Fruit fly (Drosophila melanogaster) whole organism, embryonic: ENCODE results near the gene Src64B.

Experiments
- Awh ChIP-seq: fragments of 200-800 bp; sonication (Bioruptor generic); IDR thresholded peaks from 2 replicates; pipeline ENCODE4, ENCODE4 v1.3.6; 2022; ENCODE audit warnings: missing biosample characterization, missing genetic modification characterization
- CG11247 ChIP-seq: fragments of 200-800 bp; sonication (Bioruptor generic); IDR thresholded peaks from 2 replicates; pipeline ENCODE4 v1.3.6; 2022; ENCODE audit warnings: missing biosample characterization, missing genetic modification characterization
- CG11504 ChIP-seq: fragments of 200-800 bp; sonication (Bioruptor generic); optimal IDR thresholded peaks from 3 replicates; lab custom pipeline; 2019; ENCODE audit warnings: missing biosample characterization, mild to moderate bottlenecking, missing genetic modification characterization, moderate library complexity
- CG11696 ChIP-seq: fragments of 200-800 bp; sonication (Bioruptor generic); IDR thresholded peaks from 2 replicates; pipeline ENCODE4 v1.3.6; 2022; ENCODE audit warnings: missing biosample characterization, missing genetic modification characterization
- CG12071 ChIP-seq: fragments of 200-800 bp; sonication (Bioruptor generic); optimal IDR thresholded peaks from 3 replicates; lab custom pipeline; 2018; ENCODE audit warnings: missing biosample characterization, mild to moderate bottlenecking, missing genetic modification characterization
- CG14860 ChIP-seq: fragments of 200-800 bp; sonication (Bioruptor generic); IDR thresholded peaks from 3 replicates; pipeline ENCODE4 v1.3.6; 2022; ENCODE audit warnings: missing biosample characterization, missing genetic modification characterization; ENCODE audit not compliant: partially characterized antibody
- CG18262 ChIP-seq: fragments of 200-800 bp; optimal IDR thresholded peaks from 3 replicates; lab custom pipeline; 2019; ENCODE audit warnings: missing biosample characterization, mild to moderate bottlenecking, missing genetic modification characterization, moderate library complexity
- CG2116 ChIP-seq: fragments of 200-800 bp; sonication (Bioruptor generic); optimal IDR thresholded peaks from 3 replicates; lab custom pipeline; 2018; ENCODE audit warnings: missing biosample characterization, mild to moderate bottlenecking, missing genetic modification characterization
- CG2202 ChIP-seq: fragments of 200-800 bp; sonication (Bioruptor generic); optimal IDR thresholded peaks from 2 replicates; lab custom pipeline; 2018; ENCODE audit warnings: missing biosample characterization, mild to moderate bottlenecking, missing genetic modification characterization
- CG2712 ChIP-seq: fragments of 200-800 bp; optimal IDR thresholded peaks from 3 replicates; lab custom pipeline; 2019; ENCODE audit warnings: missing biosample characterization, mild to moderate bottlenecking, missing genetic modification characterization, moderate library complexity
- CG30020 ChIP-seq: fragments of 200-800 bp; optimal IDR thresholded peaks from 2 replicates; lab custom pipeline; 2019; ENCODE audit warnings: missing biosample characterization, mild to moderate bottlenecking, missing genetic modification characterization, moderate library complexity
- CG32772 ChIP-seq: fragments of 200-800 bp; sonication (Bioruptor generic); IDR thresholded peaks from 2 replicates; pipeline ENCODE4 v1.3.6; 2022; ENCODE audit warnings: missing biosample characterization, missing genetic modification characterization
- CG34422 ChIP-seq: fragments of 200-800 bp; sonication (Bioruptor generic); IDR thresholded peaks from 3 replicates; pipeline ENCODE4 v1.3.6; 2022; ENCODE audit warnings: missing biosample characterization, missing genetic modification characterization
- CG3838 ChIP-seq: fragments of 200-800 bp; sonication (Bioruptor generic); optimal IDR thresholded peaks from 3 replicates; lab custom pipeline; 2016; ENCODE audit warnings: missing biosample characterization, missing genetic modification characterization
- CG5180 ChIP-seq: fragments of 200-800 bp; sonication (Bioruptor generic); optimal IDR thresholded peaks from 3 replicates; lab custom pipeline; 2017; ENCODE audit warnings: missing biosample characterization, missing genetic modification characterization, mild to moderate bottlenecking, moderate library complexity, missing genetic modification reagents
- Dip3 ChIP-seq: fragments of 200-800 bp; sonication (Bioruptor generic); optimal IDR thresholded peaks from 3 replicates; lab custom pipeline; 2016; ENCODE audit warnings: missing biosample characterization, missing genetic modification characterization
- HHEX ChIP-seq: fragments of 200-800 bp; sonication (Bioruptor generic); optimal IDR thresholded peaks from 3 replicates; lab custom pipeline; 2017; ENCODE audit warnings: missing biosample characterization, mild to moderate bottlenecking, missing genetic modification characterization, missing genetic modification reagents
- Hand ChIP-seq: fragments of 200-800 bp; sonication (Bioruptor generic); optimal IDR thresholded peaks from 2 replicates; lab custom pipeline; 2017; ENCODE audit warnings: mild to moderate bottlenecking, missing biosample characterization, missing genetic modification reagents, missing genetic modification characterization
- Hr51 ChIP-seq, 2 experiments: fragments of 200-800 bp; sonication (Bioruptor generic); optimal IDR thresholded peaks; 2 replicates in 1 of 2; 3 replicates in 1 of 2; lab custom pipeline; 2016 to 2018; ENCODE audit warnings: missing biosample characterization in 2 of 2, missing genetic modification characterization in 2 of 2, mild to moderate bottlenecking in 1 of 2, moderate library complexity in 1 of 2
- Hr78 ChIP-seq, 2 experiments: fragments of 200-800 bp in 1 of 2; fragments of >200 bp in 1 of 2; sonication (Bioruptor generic) in 1 of 2; optimal IDR thresholded peaks; 2 replicates each; lab custom pipeline; 2017 to 2019; ENCODE audit warnings: missing biosample characterization in 2 of 2, missing genetic modification characterization in 2 of 2, mild to moderate bottlenecking in 1 of 2, moderate library complexity in 1 of 2
- Meics ChIP-seq: fragments of 200-800 bp; sonication (Bioruptor generic); optimal IDR thresholded peaks from 2 replicates; lab custom pipeline; 2017; ENCODE audit warnings: missing biosample characterization, mild to moderate bottlenecking, missing genetic modification characterization
- NC2α ChIP-seq: fragments of 200-800 bp; sonication (Bioruptor generic); optimal IDR thresholded peaks from 2 replicates; lab custom pipeline; 2016; ENCODE audit warnings: missing biosample characterization, missing genetic modification characterization
- Oaz ChIP-seq: fragments of 200-800 bp; sonication (Bioruptor generic); IDR thresholded peaks from 2 replicates; pipeline ENCODE4 v1.3.6; 2022; ENCODE audit warnings: missing biosample characterization, missing genetic modification characterization
- PHDP ChIP-seq: fragments of 200-800 bp; sonication (Bioruptor generic); optimal IDR thresholded peaks from 3 replicates; lab custom pipeline; 2018; ENCODE audit warnings: missing biosample characterization, mild to moderate bottlenecking, missing genetic modification characterization, moderate library complexity
- Pdp1 ChIP-seq, 2 experiments: fragments of 200-800 bp; sonication (Bioruptor generic); optimal IDR thresholded peaks; 3 replicates each; lab custom pipeline; 2016; ENCODE audit warnings: missing biosample characterization in 2 of 2, missing genetic modification characterization in 2 of 2, mild to moderate bottlenecking in 1 of 2, moderate library complexity in 1 of 2
- Ptx1 ChIP-seq: fragments of 200-800 bp; sonication (Bioruptor generic); IDR thresholded peaks from 2 replicates; pipeline ENCODE4 v1.3.6; 2022; ENCODE audit warnings: missing biosample characterization, missing genetic modification characterization
- Sox102F ChIP-seq: fragments of 200-800 bp; sonication (Bioruptor generic); optimal IDR thresholded peaks from 2 replicates; lab custom pipeline; 2018; ENCODE audit warnings: missing biosample characterization, mild to moderate bottlenecking, missing genetic modification characterization, moderate library complexity
- Spps ChIP-seq: fragments of 200-800 bp; sonication (Bioruptor generic); optimal IDR thresholded peaks from 2 replicates; lab custom pipeline; 2018; ENCODE audit warnings: missing biosample characterization, mild to moderate bottlenecking, missing genetic modification characterization
- Trl ChIP-seq, 3 experiments: fragments of >200 bp in 2 of 3; fragments of 200-800 bp in 1 of 3; sonication (Bioruptor generic) in 1 of 3; optimal IDR thresholded peaks; 2 replicates in 1 of 3; 3 replicates in 2 of 3; lab custom pipeline; 2016 to 2017; ENCODE audit warnings: missing biosample characterization in 1 of 3, missing genetic modification characterization in 1 of 3
- ab ChIP-seq: fragments of 200-800 bp; sonication (Bioruptor generic); optimal IDR thresholded peaks from 2 replicates; lab custom pipeline; 2016; ENCODE audit warnings: missing biosample characterization, missing genetic modification characterization
- br ChIP-seq: fragments of >200 bp; optimal IDR thresholded peaks from 2 replicates; lab custom pipeline; 2017
- crc ChIP-seq: fragments of 200-800 bp; sonication (Bioruptor generic); optimal IDR thresholded peaks from 2 replicates; lab custom pipeline; 2016; ENCODE audit warnings: missing biosample characterization, missing genetic modification characterization
- dan ChIP-seq: fragments of 200-800 bp; sonication (Bioruptor generic); IDR thresholded peaks from 2 replicates; pipeline ENCODE4 v1.3.6; 2022; ENCODE audit warnings: missing biosample characterization, missing genetic modification characterization
- exex ChIP-seq: fragments of 200-800 bp; sonication (Bioruptor generic); optimal IDR thresholded peaks from 4 replicates; lab custom pipeline; 2018; ENCODE audit warnings: missing biosample characterization, mild to moderate bottlenecking, missing genetic modification characterization, moderate library complexity
- fd3F ChIP-seq: fragments of 200-800 bp; sonication (Bioruptor generic); optimal IDR thresholded peaks from 2 replicates; lab custom pipeline; 2018; ENCODE audit warnings: missing biosample characterization, mild to moderate bottlenecking, missing genetic modification characterization, moderate library complexity
- ken ChIP-seq: fragments of 200-800 bp; sonication (Bioruptor generic); IDR thresholded peaks from 3 replicates; pipeline ENCODE4 v1.3.6; 2022; ENCODE audit warnings: missing biosample characterization, missing genetic modification characterization
- knrl ChIP-seq: fragments of 200-800 bp; sonication (Bioruptor generic); IDR thresholded peaks from 3 replicates; pipeline ENCODE4 v1.3.6; 2022; ENCODE audit warnings: missing biosample characterization, missing genetic modification characterization; ENCODE audit not compliant: partially characterized antibody
- lab ChIP-seq: fragments of 200-800 bp; sonication (Bioruptor generic); optimal IDR thresholded peaks from 3 replicates; lab custom pipeline; 2017; ENCODE audit warnings: missing biosample characterization, missing genetic modification characterization, mild to moderate bottlenecking, moderate library complexity, missing genetic modification reagents
- mam ChIP-seq: fragments of 200-800 bp; sonication (Bioruptor generic); optimal IDR thresholded peaks from 3 replicates; lab custom pipeline; 2016; ENCODE audit warnings: missing biosample characterization, missing genetic modification characterization
- nerfin-1 ChIP-seq: fragments of 200-800 bp; sonication (Bioruptor generic); optimal IDR thresholded peaks from 3 replicates; lab custom pipeline; 2019; ENCODE audit warnings: missing biosample characterization, mild to moderate bottlenecking, missing genetic modification characterization, moderate library complexity
- pho ChIP-seq: fragments of 200-800 bp; sonication (Bioruptor generic); optimal IDR thresholded peaks from 2 replicates; lab custom pipeline; 2016; ENCODE audit warnings: missing biosample characterization, missing genetic modification characterization
- pnt ChIP-seq: fragments of 200-800 bp; sonication (Bioruptor generic); optimal IDR thresholded peaks from 3 replicates; lab custom pipeline; 2016; ENCODE audit warnings: missing biosample characterization, missing genetic modification characterization
- sens ChIP-seq: fragments of 200-800 bp; sonication (Bioruptor generic); peaks from one replicate; lab custom pipeline; 2016; ENCODE audit warnings: missing biosample characterization, missing genetic modification characterization
- sens-2 ChIP-seq: fragments of 200-800 bp; sonication (Bioruptor generic); IDR thresholded peaks from 2 replicates; pipeline ENCODE4 v1.3.6; 2022; ENCODE audit warnings: missing biosample characterization, missing genetic modification characterization
- so ChIP-seq: fragments of 200-800 bp; sonication (Bioruptor generic); IDR thresholded peaks from 3 replicates; pipeline ENCODE4 v1.3.6; 2022; ENCODE audit warnings: missing biosample characterization, missing genetic modification characterization
- stc ChIP-seq: fragments of 200-800 bp; sonication (Bioruptor generic); IDR thresholded peaks from 2 replicates; pipeline ENCODE4 v1.3.6; 2022; ENCODE audit warnings: missing biosample characterization, missing genetic modification characterization
- wek ChIP-seq: fragments of 200-800 bp; sonication (Bioruptor generic); optimal IDR thresholded peaks from 3 replicates; lab custom pipeline; 2018; ENCODE audit warnings: missing biosample characterization, mild to moderate bottlenecking, missing genetic modification characterization, moderate library complexity
- zfh2 ChIP-seq: fragments of 200-800 bp; sonication (Bioruptor generic); optimal IDR thresholded peaks from 2 replicates; lab custom pipeline; 2016; ENCODE audit warnings: missing biosample characterization, missing genetic modification characterization

Src64B gene

dm6 chr3L:4624371-4625154, 1.4 kb downstream of the Src64B start (continued):
- peak; percentile 91 for TF ChIP-seq lab
- TF ChIP-seq Hand (GFP tag; lab: Kevin White, UChicago): peak; percentile 86
- TF ChIP-seq so (GFP tag; lab: Robert Waterston, UW): peak; percentile 81; the same call in 2 of the 3 replicates
- peak; percentile 79 for TF ChIP-seq CG12071
- peak; percentile 92 for TF ChIP-seq Ptx1 (GFP tag; lab: Robert Waterston, UW)
- TF ChIP-seq CG2202 (tag; lab: Kevin White, UChicago): peak; percentile 56
- TF ChIP-seq wek: peak; percentile 26
- TF ChIP-seq CG32772 (GFP tag; lab: Robert Waterston, UW): peak; percentile 80
- peak; percentile 81; the same call in 2 of the 3 replicates for TF ChIP-seq ken (GFP tag; lab: Robert Waterston, UW)
- peak; percentile 84 for TF ChIP-seq pnt (GFP tag; lab: Kevin White, UChicago)
- no peak for TF ChIP-seq CG14860 (GFP tag; lab: Robert Waterston, UW)
- peak; percentile 60 to 65 for TF ChIP-seq Trl (optimal IDR thresholded peaks at IDR 0.05; lab: Kevin White, UChicago)
- peak; percentile 56 for TF ChIP-seq Trl (GFP tag; optimal IDR thresholded peaks at IDR 0.05; lab: Kevin White, UChicago)
- peak; percentile 76 for TF ChIP-seq Dip3 (GFP tag; lab: Kevin White, UChicago)
- TF ChIP-seq PHDP (tag; lab: Kevin White, UChicago): peak; percentile 91
- TF ChIP-seq Hr51 (GFP tag; optimal IDR thresholded peaks at IDR 0.05; lab: Kevin White, UChicago): peak; percentile 75 to 95
- peak; percentile 85 for TF ChIP-seq HHEX (GFP tag; lab: Kevin White, UChicago)
- TF ChIP-seq CG11696: peak; percentile 55
- TF ChIP-seq CG5180 (GFP tag; lab: Kevin White, UChicago): peak; percentile 78
- no peak for TF ChIP-seq Awh (GFP tag; lab: Robert Waterston, UW)
- TF ChIP-seq Hr78 (GFP tag; optimal IDR thresholded peaks at IDR 0.05; lab: Kevin White, UChicago): peak in 1 of 2 experiments; percentile 76
- peak; percentile 73 for TF ChIP-seq ab (GFP tag; lab: Kevin White, UChicago)
- peak; percentile 80 for TF ChIP-seq zfh2
- peak; percentile 45; the same call in 1 of the 2 replicates for TF ChIP-seq dan (GFP tag; lab: Robert Waterston, UW)
- no peak for TF ChIP-seq br (lab: Kevin White, UChicago)
- TF ChIP-seq Meics (GFP tag; lab: Kevin White, UChicago): peak; percentile 89
- TF ChIP-seq Oaz (GFP tag; lab: Robert Waterston, UW): peak; percentile 80
- peak; percentile 74 for TF ChIP-seq sens-2 (GFP tag; lab: Robert Waterston, UW)
- peak; percentile 98 for TF ChIP-seq sens (GFP tag; lab: Kevin White, UChicago)
- peak; percentile 86 for TF ChIP-seq fd3F (GFP tag; lab: Kevin White, UChicago)
- peak; percentile 86 for TF ChIP-seq CG18262 (tag; lab: Kevin White, UChicago)
- TF ChIP-seq CG2712 (tag; lab: Kevin White, UChicago): peak; percentile 87
- TF ChIP-seq CG2116: peak; percentile 58
- TF ChIP-seq Pdp1 (GFP tag; optimal IDR thresholded peaks at IDR 0.05; lab: Kevin White, UChicago): peak; percentile 78 to 84
- peak; percentile 93 for TF ChIP-seq Sox102F
- TF ChIP-seq CG30020 (tag; lab: Kevin White, UChicago): peak; percentile 42
- TF ChIP-seq pho (GFP tag; lab: Kevin White, UChicago): peak; percentile 86
- TF ChIP-seq mam (GFP tag; lab: Kevin White, UChicago): peak; percentile 93
- TF ChIP-seq CG11247: peak; percentile 69; the same call in 1 of the 2 replicates
- peak; percentile 91 for TF ChIP-seq nerfin-1
- peak; percentile 87 for TF ChIP-seq CG34422 (GFP tag; lab: Robert Waterston, UW)
- peak; percentile 70 for TF ChIP-seq Spps (tag; lab: Kevin White, UChicago)
- peak; percentile 83 for TF ChIP-seq stc (GFP tag; lab: Robert Waterston, UW)
- TF ChIP-seq CG11504: peak; percentile 93
- TF ChIP-seq NC2α (GFP tag; lab: Kevin White, UChicago): peak; percentile 70
- TF ChIP-seq exex (tag; lab: Kevin White, UChicago): peak; percentile 43
- peak; percentile 86 for TF ChIP-seq crc (GFP tag; lab: Kevin White, UChicago)
- no peak for TF ChIP-seq knrl (GFP tag; lab: Robert Waterston, UW)
- TF ChIP-seq CG3838: peak; percentile 18
